Worm (Caenorhabditis elegans) whole organism, L2 larva: Measurements from ENCODE around the gene gpa-13.

Experiments used
- F13H6.1 ChIP-seq: sonication (generic microtip); optimal IDR thresholded peaks from 2 replicates; lab custom pipeline; 2016; ENCODE audit warnings: missing genetic modification characterization, missing compliant biosample characterization
- R02D3.7 ChIP-seq: fragments of 150-350 bp; optimal IDR thresholded peaks from 2 replicates; lab custom pipeline; 2014; ENCODE audit warnings: missing biosample characterization, missing genetic modification characterization
- ZK546.5 ChIP-seq: sonication (generic microtip); optimal IDR thresholded peaks from 2 replicates; lab custom pipeline; 2017; ENCODE audit warnings: missing biosample characterization, missing genetic modification characterization
- alr-1 ChIP-seq: fragments of 150-350 bp; optimal IDR thresholded peaks from 2 replicates; lab custom pipeline; 2014; ENCODE audit warnings: missing biosample characterization, missing genetic modification characterization
- ama-1 ChIP-seq: fragments of 150-350 bp; optimal IDR thresholded peaks from 2 replicates; lab custom pipeline; 2018; ENCODE audit warnings: inconsistent platforms
- blmp-1 ChIP-seq: sonication (generic microtip); optimal IDR thresholded peaks from 2 replicates; lab custom pipeline; 2017; ENCODE audit warnings: missing genetic modification characterization, mild to moderate bottlenecking, missing compliant biosample characterization, antibody characterized with exemption, moderate library complexity; ENCODE audit not compliant: insufficient read depth
- ceh-16 ChIP-seq: fragments of 150-350 bp; optimal IDR thresholded peaks from 2 replicates; lab custom pipeline; 2014; ENCODE audit warnings: missing biosample characterization, missing genetic modification characterization
- crh-2 ChIP-seq: sonication (generic microtip); optimal IDR thresholded peaks from 2 replicates; lab custom pipeline; 2017; ENCODE audit warnings: missing biosample characterization, missing genetic modification characterization
- dmd-4 ChIP-seq: sonication (generic microtip); optimal IDR thresholded peaks from 2 replicates; lab custom pipeline; 2017; ENCODE audit warnings: missing biosample characterization, missing genetic modification characterization
- egl-27 ChIP-seq: sonication (generic microtip); optimal IDR thresholded peaks from 3 replicates; lab custom pipeline; 2017; ENCODE audit warnings: missing biosample characterization, missing genetic modification reagents, missing genetic modification characterization
- elt-1 ChIP-seq: fragments of 150-350 bp; optimal IDR thresholded peaks from 2 replicates; lab custom pipeline; 2014; ENCODE audit warnings: missing biosample characterization, missing genetic modification characterization
- elt-3 ChIP-seq: sonication (generic microtip); optimal IDR thresholded peaks from 2 replicates; lab custom pipeline; 2017; ENCODE audit warnings: missing biosample characterization, missing genetic modification characterization
- fos-1 ChIP-seq: fragments of 150-350 bp; optimal IDR thresholded peaks from 2 replicates; lab custom pipeline; 2014; ENCODE audit warnings: missing biosample characterization, missing genetic modification characterization
- gmeb-1 ChIP-seq: fragments of 150-350 bp; optimal IDR thresholded peaks from 2 replicates; lab custom pipeline; 2014; ENCODE audit warnings: missing biosample characterization, missing genetic modification characterization
- lin-13 ChIP-seq: fragments of 150-350 bp; optimal IDR thresholded peaks from 2 replicates; lab custom pipeline; 2014; ENCODE audit warnings: missing biosample characterization, missing genetic modification reagents, missing genetic modification characterization
- lsy-2 ChIP-seq, 2 experiments: fragments of 150-350 bp in 1 of 2; sonication (generic microtip) in 1 of 2; optimal IDR thresholded peaks; 2 replicates each; lab custom pipeline; 2014 to 2017; ENCODE audit warnings: missing biosample characterization in 2 of 2, missing genetic modification characterization in 2 of 2
- mbf-1 ChIP-seq: sonication (generic microtip); optimal IDR thresholded peaks from 2 replicates; lab custom pipeline; 2017; ENCODE audit warnings: missing biosample characterization, missing genetic modification characterization
- mdl-1 ChIP-seq, 2 experiments: fragments of 150-350 bp in 1 of 2; sonication (generic microtip) in 1 of 2; optimal IDR thresholded peaks; 2 replicates each; lab custom pipeline; 2017; ENCODE audit warnings: missing biosample characterization in 2 of 2, missing genetic modification characterization in 2 of 2
- nhr-10 ChIP-seq: sonication (generic microtip); optimal IDR thresholded peaks from 2 replicates; lab custom pipeline; 2017; ENCODE audit warnings: missing biosample characterization, missing genetic modification characterization
- nhr-11 ChIP-seq: fragments of 150-350 bp; optimal IDR thresholded peaks from 2 replicates; lab custom pipeline; 2014; ENCODE audit warnings: missing biosample characterization, missing genetic modification characterization
- nhr-129 ChIP-seq: fragments of 150-350 bp; optimal IDR thresholded peaks from 2 replicates; lab custom pipeline; 2014; ENCODE audit warnings: missing biosample characterization, missing genetic modification characterization
- nhr-21 ChIP-seq: fragments of 150-350 bp; optimal IDR thresholded peaks from 2 replicates; lab custom pipeline; 2014; ENCODE audit warnings: missing biosample characterization, missing genetic modification characterization
- nhr-23 ChIP-seq: fragments of 150-350 bp; optimal IDR thresholded peaks from 2 replicates; lab custom pipeline; 2014; ENCODE audit warnings: missing biosample characterization, missing genetic modification reagents, missing genetic modification characterization
- nhr-237 ChIP-seq: fragments of 150-350 bp; optimal IDR thresholded peaks from 2 replicates; lab custom pipeline; 2014; ENCODE audit warnings: missing biosample characterization, missing genetic modification characterization
- nhr-25 ChIP-seq: fragments of 150-350 bp; sonication (generic microtip); optimal IDR thresholded peaks from 3 replicates; lab custom pipeline; 2014; ENCODE audit warnings: missing biosample characterization, missing genetic modification characterization
- nhr-6 ChIP-seq: fragments of 150-350 bp; optimal IDR thresholded peaks from 2 replicates; lab custom pipeline; 2014; ENCODE audit warnings: missing biosample characterization, missing genetic modification characterization
- peb-1 ChIP-seq: fragments of 150-350 bp; optimal IDR thresholded peaks from 2 replicates; lab custom pipeline; 2014; ENCODE audit warnings: missing biosample characterization, missing genetic modification characterization
- sem-4 ChIP-seq: fragments of 150-350 bp; optimal IDR thresholded peaks from 2 replicates; lab custom pipeline; 2014; ENCODE audit warnings: missing biosample characterization, missing genetic modification reagents, missing genetic modification characterization
- skn-1 ChIP-seq: sonication (generic microtip); optimal IDR thresholded peaks from 2 replicates; lab custom pipeline; 2017; ENCODE audit warnings: missing biosample characterization, missing genetic modification characterization
- sma-9 ChIP-seq, 2 experiments: fragments of 150-350 bp in 1 of 2; sonication (generic microtip) in 1 of 2; optimal IDR thresholded peaks; 2 replicates each; lab custom pipeline; 2014 to 2016; ENCODE audit warnings: missing genetic modification characterization in 2 of 2, mild to moderate bottlenecking in 1 of 2, missing biosample characterization in 1 of 2, missing compliant biosample characterization in 1 of 2, missing genetic modification reagents in 1 of 2, moderate library complexity in 1 of 2
- unc-39 ChIP-seq: fragments of 150-350 bp; optimal IDR thresholded peaks from 2 replicates; lab custom pipeline; 2014; ENCODE audit warnings: missing biosample characterization, missing genetic modification characterization
- unc-55 ChIP-seq: fragments of 150-350 bp; sonication (generic microtip); optimal IDR thresholded peaks from 3 replicates; lab custom pipeline; 2014; ENCODE audit warnings: missing biosample characterization, missing genetic modification reagents, missing genetic modification characterization
- unc-62 ChIP-seq: fragments of 150-350 bp; optimal IDR thresholded peaks from 2 replicates; lab custom pipeline; 2014; ENCODE audit warnings: missing biosample characterization, missing genetic modification reagents, missing genetic modification characterization
- zag-1 ChIP-seq: fragments of 150-350 bp; optimal IDR thresholded peaks from 2 replicates; lab custom pipeline; 2014; ENCODE audit warnings: missing biosample characterization, missing genetic modification characterization

gpa-13 gene

ce11 chrV:12747431-12747830, 7.3 kb downstream of the gpa-13 start, which contains the start of gene C15C8.4:
Gene C15C8.4 (minus strand): TSS chrV:12747463.
- no peak for TF ChIP-seq R02D3.7 (tag; lab: Kevin White, UChicago)
- no peak for TF ChIP-seq alr-1 (tag; lab: Kevin White, UChicago)
- no peak for TF ChIP-seq nhr-10 (tag; lab: Kevin White, UChicago)
- TF ChIP-seq nhr-6 (tag; lab: Kevin White, UChicago) = no peak
- no peak for TF ChIP-seq nhr-237 (tag; lab: Kevin White, UChicago)
- no peak for TF ChIP-seq unc-55 (GFP tag; lab: Kevin White, UChicago)
- no peak for TF ChIP-seq crh-2 (tag; lab: Kevin White, UChicago)
- TF ChIP-seq mbf-1 (tag; lab: Kevin White, UChicago) = no peak

- TF ChIP-seq ama-1 (lab: Kevin White, UChicago) = no peak
- TF ChIP-seq unc-55 (GFP tag; lab: Kevin White, UChicago) = no peak
- no peak for TF ChIP-seq nhr-129
- TF ChIP-seq lsy-2 (tag; optimal IDR thresholded peaks at IDR 0.05; lab: Kevin White, UChicago) = no peak
- TF ChIP-seq F13H6.1 (tag; lab: Kevin White, UChicago) = peak; percentile 6
- TF ChIP-seq fos-1 (tag; lab: Kevin White, UChicago) = peak; percentile 63
- TF ChIP-seq unc-62 (GFP tag; lab: Kevin White, UChicago) = no peak
- TF ChIP-seq R02D3.7 (tag; lab: Kevin White, UChicago) = no peak
- no peak for TF ChIP-seq nhr-23 (tag; lab: Kevin White, UChicago)
- TF ChIP-seq egl-27 = no peak
- TF ChIP-seq lin-13 (GFP tag; lab: Kevin White, UChicago) = no peak
- TF ChIP-seq skn-1 (tag; lab: Kevin White, UChicago) = no peak
- TF ChIP-seq elt-1 (tag; lab: Kevin White, UChicago) = no peak
Measured at ce11 chrV:12744979-12745378, 9.8 kb downstream of the gpa-13 start, which contains the start of gene C15C8.7. Gene C15C8.7 (minus strand): TSS chrV:12745050.

- TF ChIP-seq peb-1 (tag; lab: Kevin White, UChicago) (no peak), dmd-4 (tag; lab: Kevin White, UChicago) (no peak), nhr-11 (tag; lab: Kevin White, UChicago) (no peak), nhr-25 (tag; lab: Kevin White, UChicago) (no peak), mdl-1 (tag; optimal IDR thresholded peaks at IDR 0.05; lab: Kevin White, UChicago) (no peak), nhr-21 (tag; lab: Kevin White, UChicago) (no peak)
- TF ChIP-seq, all 48 proteins: peak for 0
Measured at ce11 chrV:12743778-12744502, 10.8 kb downstream of the gpa-13 start.

- TF ChIP-seq zag-1 (no peak), ceh-16 (no peak), sem-4 (tag; lab: Kevin White, UChicago) (no peak), nhr-25 (tag; lab: Kevin White, UChicago) (no peak), nhr-6 (tag; lab: Kevin White, UChicago) (no peak), ama-1 (lab: Kevin White, UChicago) (no peak), elt-1 (tag; lab: Kevin White, UChicago) (no peak), sma-9 (GFP tag; optimal IDR thresholded peaks at IDR 0.05; lab: Kevin White, UChicago) (peak; percentile 54), sma-9 (tag; optimal IDR thresholded peaks at IDR 0.05; lab: Kevin White, UChicago) (no peak), blmp-1 (tag; lab: Kevin White, UChicago) (no peak), elt-3 (no peak), nhr-237 (tag; lab: Kevin White, UChicago) (no peak), mdl-1 (tag; optimal IDR thresholded peaks at IDR 0.05; lab: Kevin White, UChicago) (no peak), fos-1 (tag; lab: Kevin White, UChicago) (peak; percentile 82), F13H6.1 (tag; lab: Kevin White, UChicago) (no peak), lsy-2 (tag; optimal IDR thresholded peaks at IDR 0.05; lab: Kevin White, UChicago) (no peak), unc-39 (no peak), R02D3.7 (tag; lab: Kevin White, UChicago) (no peak), nhr-129 (peak; percentile 96), nhr-10 (tag; lab: Kevin White, UChicago) (no peak), ZK546.5 (no peak), crh-2 (tag; lab: Kevin White, UChicago) (peak; percentile 70), nhr-23 (tag; lab: Kevin White, UChicago) (no peak), gmeb-1 (tag; lab: Kevin White, UChicago) (peak; percentile 8), alr-1 (tag; lab: Kevin White, UChicago) (no peak)
Measured at ce11 chrV:12741684-12742083, 13.1 kb downstream of the gpa-13 start, which contains the start of gene hrg-7. Gene hrg-7 (plus strand): TSS chrV:12742041.
